Fruit fly (Drosophila melanogaster): ENCODE data around the gene CG43163.

dm6 chr3L:8451966-8452620, 54.9 kb downstream of the CG43163 start:
- TF ChIP-seq cic (GFP tag; optimal IDR thresholded peaks at IDR 0.05) = no peak
- no peak for TF ChIP-seq CG33017 (tag; optimal IDR thresholded peaks at IDR 0.05)
- no peak for TF ChIP-seq CG11617 (GFP tag; optimal IDR thresholded peaks at IDR 0.05)
- TF ChIP-seq toe (GFP tag; optimal IDR thresholded peaks at IDR 0.05) = no peak
- no peak for TF ChIP-seq CG7101 (tag; optimal IDR thresholded peaks at IDR 0.05)
- TF ChIP-seq CG5204 (GFP tag; optimal IDR thresholded peaks at IDR 0.05) = no peak
